Worm (Caenorhabditis elegans) whole organism, L1 larva: ENCODE results near the gene C56C10.7.

Experiments used
- aha-1 ChIP-seq: fragments of 150-350 bp; optimal IDR thresholded peaks from 2 replicates; lab custom pipeline; 2014; ENCODE audit warnings: missing biosample characterization, missing genetic modification characterization
- fkh-8 ChIP-seq: sonication (generic microtip); optimal IDR thresholded peaks from 2 replicates; lab custom pipeline; 2016; ENCODE audit warnings: mild to moderate bottlenecking, missing genetic modification characterization, missing compliant biosample characterization
- mef-2 ChIP-seq: fragments of 150-350 bp; optimal IDR thresholded peaks from 2 replicates; lab custom pipeline; 2014; ENCODE audit warnings: missing biosample characterization, missing genetic modification characterization
- nhr-77 ChIP-seq: fragments of 150-350 bp; optimal IDR thresholded peaks from 2 replicates; lab custom pipeline; 2014; ENCODE audit warnings: missing biosample characterization, missing genetic modification characterization
- nhr-85 ChIP-seq: sonication (generic microtip); peaks from one replicate; lab custom pipeline; 2016; ENCODE audit warnings: missing genetic modification characterization, inconsistent platforms, missing compliant biosample characterization
- nhr-90 ChIP-seq: sonication (generic microtip); optimal IDR thresholded peaks from 2 replicates; lab custom pipeline; 2016; ENCODE audit warnings: mild to moderate bottlenecking, missing genetic modification characterization, missing compliant biosample characterization; ENCODE audit not compliant: poor library complexity
- unc-130 ChIP-seq: fragments of 150-350 bp; optimal IDR thresholded peaks from 2 replicates; lab custom pipeline; 2017; ENCODE audit warnings: missing biosample characterization, missing genetic modification characterization, inconsistent platforms
- unc-30 ChIP-seq: sonication (generic microtip); optimal IDR thresholded peaks from 2 replicates; lab custom pipeline; 2017; ENCODE audit warnings: missing biosample characterization, missing genetic modification characterization

ce11 chrII:6615232-6616029 lies 28.1 kb upstream of the C56C10.7 start:
- TF ChIP-seq nhr-90 (tag; lab: Kevin White, UChicago) (no peak), aha-1 (tag; lab: Kevin White, UChicago) (no peak), unc-130 (tag; lab: Kevin White, UChicago) (no peak), nhr-85 (tag; lab: Kevin White, UChicago) (peak; percentile 84), unc-30 (tag; lab: Kevin White, UChicago) (no peak), fkh-8 (no peak), nhr-77 (tag; lab: Kevin White, UChicago) (no peak), mef-2 (no peak)
